Worm (Caenorhabditis elegans) whole organism, mixed stage, embryonic: ENCODE data around the gene T26H5.14.

Experiments
- M03D4.4 ChIP-seq: sonication (generic microtip); optimal IDR thresholded peaks from 2 replicates; lab custom pipeline; 2017; ENCODE audit warnings: mild to moderate bottlenecking, missing genetic modification characterization, missing compliant biosample characterization
- blmp-1 ChIP-seq: fragments of 150-350 bp; optimal IDR thresholded peaks from 2 replicates; lab custom pipeline; 2014; ENCODE audit warnings: missing biosample characterization, missing genetic modification characterization
- elt-1 ChIP-seq: sonication (generic microtip); optimal IDR thresholded peaks from 2 replicates; lab custom pipeline; 2017; ENCODE audit warnings: missing genetic modification characterization, mild to moderate bottlenecking, missing compliant biosample characterization, antibody characterized with exemption, moderate library complexity, borderline replicate concordance; ENCODE audit not compliant: insufficient read depth
- elt-3 ChIP-seq: fragments of 150-350 bp; optimal IDR thresholded peaks from 2 replicates; lab custom pipeline; 2014; ENCODE audit warnings: missing biosample characterization, missing genetic modification characterization
- flh-1 ChIP-seq: fragments of 200-800 bp; sonication (Bioruptor generic); optimal IDR thresholded peaks from 2 replicates; lab custom pipeline; 2018; ENCODE audit warnings: mild to moderate bottlenecking, missing genetic modification characterization, moderate library complexity, missing compliant biosample characterization
- nhr-2 ChIP-seq: fragments of 150-350 bp; optimal IDR thresholded peaks from 2 replicates; lab custom pipeline; 2014; ENCODE audit warnings: missing biosample characterization, missing genetic modification characterization
- snpc-4 ChIP-seq: fragments of 150-350 bp; optimal IDR thresholded peaks from 2 replicates; lab custom pipeline; 2014; ENCODE audit warnings: missing biosample characterization, missing genetic modification characterization
- sptf-1 ChIP-seq: sonication (generic microtip); optimal IDR thresholded peaks from 2 replicates; lab custom pipeline; 2017; ENCODE audit warnings: mild to moderate bottlenecking, missing genetic modification characterization, moderate library complexity, missing compliant biosample characterization
- zip-8 ChIP-seq: fragments of 150-350 bp; optimal IDR thresholded peaks from 2 replicates; lab custom pipeline; 2014; ENCODE audit warnings: missing biosample characterization, missing genetic modification characterization

T26H5.14 gene

ce11 chrV:15498434-15498833 is 49.5 kb downstream of the T26H5.14 start, which contains the start of gene C06B8.7:
TSS of gene C06B8.7 (plus strand) at chrV:15498734.
- TF ChIP-seq elt-1 (tag; lab: Kevin White, UChicago) (no peak), blmp-1 (tag; lab: Kevin White, UChicago) (no peak)

- TF ChIP-seq sptf-1 (tag; lab: Kevin White, UChicago) (no peak), snpc-4 (tag; lab: Kevin White, UChicago) (no peak), nhr-2 (tag; lab: Kevin White, UChicago) (no peak), flh-1 (GFP tag; lab: Kevin White, UChicago) (no peak), zip-8 (tag; lab: Kevin White, UChicago) (no peak), M03D4.4 (tag; lab: Kevin White, UChicago) (no peak), elt-3 (no peak)
Measured at ce11 chrV:15499099-15499498, 50.1 kb downstream of the T26H5.14 start.
